Worm (Caenorhabditis elegans) whole organism, midembryonic: ENCODE measurements around the gene Y49F6A.5.

Source experiments
- T22C8.4 ChIP-seq: fragments of 200-800 bp; sonication (Bioruptor generic); IDR thresholded peaks from 2 replicates; pipeline ENCODE4 v1.3.6; 2022; ENCODE audit warnings: missing genetic modification characterization, missing compliant biosample characterization
- cog-1 ChIP-seq: sonication (generic microtip); optimal IDR thresholded peaks from 2 replicates; lab custom pipeline; 2016; ENCODE audit warnings: missing genetic modification characterization, missing compliant biosample characterization
- flt-1 ChIP-seq: fragments of 200-800 bp; sonication (Bioruptor generic); IDR thresholded peaks from 2 replicates; pipeline ENCODE4 v1.3.6; 2022; ENCODE audit warnings: missing genetic modification characterization, missing compliant biosample characterization
- klf-2 ChIP-seq: fragments of 200-800 bp; sonication (Bioruptor generic); conservative IDR thresholded peaks from 2 replicates; pipeline ENCODE4 v1.3.6; 2022; ENCODE audit warnings: missing genetic modification reagents, missing genetic modification characterization, missing compliant biosample characterization
- ref-1 ChIP-seq: fragments of 200-800 bp; sonication (Bioruptor generic); conservative IDR thresholded peaks from 2 replicates; pipeline ENCODE4 v1.3.6; 2022; ENCODE audit warnings: missing genetic modification reagents, missing genetic modification characterization, missing compliant biosample characterization
- tab-1 ChIP-seq: fragments of 200-800 bp; sonication (Bioruptor generic); IDR thresholded peaks from 2 replicates; pipeline ENCODE4 v1.3.6; 2022; ENCODE audit warnings: missing genetic modification characterization, missing compliant biosample characterization
- ztf-29 ChIP-seq: fragments of 200-800 bp; sonication (Bioruptor generic); IDR thresholded peaks from 2 replicates; pipeline ENCODE4 v1.3.6; 2022; ENCODE audit warnings: missing genetic modification reagents, missing genetic modification characterization, missing compliant biosample characterization

DNA sequence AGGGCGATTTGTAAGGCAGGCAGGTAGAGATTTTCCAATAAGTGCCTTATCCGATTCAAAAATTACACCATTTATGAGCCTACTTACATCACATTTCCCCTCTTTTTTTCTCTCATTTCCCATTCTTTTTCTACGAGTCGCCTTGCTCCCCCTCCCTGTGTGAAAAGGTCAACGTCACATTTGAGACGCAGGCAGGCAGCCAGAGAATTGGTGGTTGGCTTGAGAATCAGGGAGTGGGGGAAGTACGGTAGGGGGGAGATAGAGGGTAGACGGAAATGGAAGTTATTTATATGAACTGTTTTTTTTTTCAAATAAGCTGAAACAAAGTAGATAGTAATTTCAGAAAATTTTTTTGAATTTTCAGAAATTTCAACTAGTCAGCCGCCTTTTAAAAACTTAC is 7.0 kb upstream of the Y49F6A.5 start:
- no peak for TF ChIP-seq cog-1 (tag; lab: Kevin White, UChicago)
- no peak for TF ChIP-seq ref-1 (GFP tag; lab: Robert Waterston, UW)
- no peak for TF ChIP-seq ztf-29 (GFP tag; lab: Robert Waterston, UW)
- TF ChIP-seq T22C8.4, result no peak
- no peak for TF ChIP-seq klf-2 (GFP tag; lab: Robert Waterston, UW)
- TF ChIP-seq tab-1 (GFP tag; lab: Robert Waterston, UW), result no peak
- TF ChIP-seq flt-1, result no peak
